Fruit fly (Drosophila melanogaster): Measurements from ENCODE around the gene Ufsp2.

The Ufsp2 gene

DNA sequence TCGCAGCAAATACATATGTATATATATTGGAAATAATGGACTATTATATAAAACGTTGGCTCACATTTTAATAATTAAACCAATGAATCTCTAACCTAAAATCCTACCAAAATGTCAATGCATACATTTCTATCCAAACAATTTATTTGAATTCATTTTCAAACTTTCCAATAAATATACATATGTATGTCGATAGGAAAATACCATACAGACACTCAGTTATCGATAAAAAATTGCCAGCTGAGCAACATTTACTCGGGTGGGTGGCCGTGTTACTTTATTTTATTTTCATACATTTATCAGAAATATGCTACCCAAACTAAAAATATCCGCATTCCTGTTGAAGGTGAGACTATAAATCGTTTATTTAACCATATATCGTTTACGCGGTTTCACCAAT, at the start of gene Ufsp2:
Gene Ufsp2, plus strand, starts transcription at position 214 of the 400 bp plus-strand sequence.
- TF ChIP-seq CG12768 (GFP tag; optimal IDR thresholded peaks at IDR 0.05) (no peak), cnc (optimal IDR thresholded peaks at IDR 0.05) (no peak), Mnt (GFP tag; optimal IDR thresholded peaks at IDR 0.05) (no peak), kay (GFP tag; ENCODE audit: borderline replicate concordance) (no peak)

DNA sequence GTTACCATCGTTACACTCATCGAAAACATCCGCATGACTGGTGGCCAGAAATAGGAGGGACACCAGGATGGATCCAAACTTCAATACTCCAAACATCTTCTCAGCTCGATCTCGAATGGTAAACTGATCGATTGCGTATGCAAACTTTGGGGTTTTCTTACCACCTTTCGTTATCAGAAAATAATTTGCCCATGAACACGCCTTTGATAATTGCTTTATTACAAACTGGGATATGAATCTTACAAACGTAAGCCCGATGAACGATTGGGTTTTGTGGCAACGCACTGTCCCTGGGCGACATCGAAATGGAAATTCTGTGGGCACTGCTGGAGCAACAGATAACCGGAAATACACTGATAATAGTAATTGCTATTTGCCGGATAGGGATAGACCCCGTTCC, 49.7 kb upstream of the Ufsp2 start, which contains the start of gene CG33985:
Gene CG33985, minus strand, starts transcription at position 101 of the 400 bp plus-strand sequence.
- no peak for TF ChIP-seq CG12768 (GFP tag; optimal IDR thresholded peaks at IDR 0.05)
- no peak for TF ChIP-seq CG5204 (GFP tag; optimal IDR thresholded peaks at IDR 0.05)
- TF ChIP-seq CG14711 (tag; optimal IDR thresholded peaks at IDR 0.05): no peak
- TF ChIP-seq cnc (optimal IDR thresholded peaks at IDR 0.05): no peak
- TF ChIP-seq CG33017 (tag; optimal IDR thresholded peaks at IDR 0.05): no peak
- no peak for TF ChIP-seq toe (GFP tag; optimal IDR thresholded peaks at IDR 0.05)
- no peak for TF ChIP-seq bab1 (GFP tag; optimal IDR thresholded peaks at IDR 0.05)
- no peak for TF ChIP-seq kay (GFP tag; ENCODE audit: borderline replicate concordance)
- no peak for TF ChIP-seq CG7045 (GFP tag; optimal IDR thresholded peaks at IDR 0.05)
- no peak for TF ChIP-seq Crg-1 (GFP tag; optimal IDR thresholded peaks at IDR 0.05)
- TF ChIP-seq Mnt (GFP tag; optimal IDR thresholded peaks at IDR 0.05): no peak
- TF ChIP-seq tj (GFP tag; optimal IDR thresholded peaks at IDR 0.05): no peak
- no peak for TF ChIP-seq Hr96 (GFP tag; optimal IDR thresholded peaks at IDR 0.05)
- TF ChIP-seq CG7101 (tag; optimal IDR thresholded peaks at IDR 0.05): no peak

DNA sequence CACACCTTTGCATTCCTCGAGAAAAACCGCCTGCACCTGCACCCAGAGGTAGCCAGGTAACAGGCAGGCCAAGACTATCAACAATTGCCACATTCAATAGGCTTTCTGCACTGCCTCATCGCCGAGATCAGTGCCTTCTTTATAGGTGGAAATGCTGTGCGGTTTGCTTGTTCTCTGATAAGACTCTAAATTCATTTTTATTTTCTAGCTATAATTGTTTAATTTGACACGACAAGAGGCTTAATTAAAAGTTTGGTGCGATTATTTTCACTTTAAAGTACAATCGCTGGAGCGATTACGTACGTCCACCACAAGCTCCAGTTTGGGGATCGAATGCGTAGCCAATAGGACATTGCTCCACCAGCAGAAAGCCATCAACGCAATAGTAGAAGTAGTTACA, 49.0 kb upstream of the Ufsp2 start, which contains the start of gene CG42729:
Gene CG42729, minus strand, starts transcription at position 101 of the 400 bp plus-strand sequence.
- TF ChIP-seq ovo (GFP tag; optimal IDR thresholded peaks at IDR 0.05) (no peak), CG12768 (GFP tag; optimal IDR thresholded peaks at IDR 0.05) (no peak), pad (GFP tag; optimal IDR thresholded peaks at IDR 0.05) (no peak), kay (GFP tag; ENCODE audit: borderline replicate concordance) (no peak), CG5204 (GFP tag; optimal IDR thresholded peaks at IDR 0.05) (no peak), Mnt (GFP tag; optimal IDR thresholded peaks at IDR 0.05) (no peak), Clk (GFP tag; optimal IDR thresholded peaks at IDR 0.05) (no peak), cnc (optimal IDR thresholded peaks at IDR 0.05) (no peak), CG7101 (tag; optimal IDR thresholded peaks at IDR 0.05) (no peak), CG11617 (GFP tag; optimal IDR thresholded peaks at IDR 0.05) (no peak), CG7045 (GFP tag; optimal IDR thresholded peaks at IDR 0.05) (no peak), tj (GFP tag; optimal IDR thresholded peaks at IDR 0.05) (no peak), bab1 (GFP tag; optimal IDR thresholded peaks at IDR 0.05) (no peak), Hr96 (GFP tag; optimal IDR thresholded peaks at IDR 0.05) (no peak)

DNA sequence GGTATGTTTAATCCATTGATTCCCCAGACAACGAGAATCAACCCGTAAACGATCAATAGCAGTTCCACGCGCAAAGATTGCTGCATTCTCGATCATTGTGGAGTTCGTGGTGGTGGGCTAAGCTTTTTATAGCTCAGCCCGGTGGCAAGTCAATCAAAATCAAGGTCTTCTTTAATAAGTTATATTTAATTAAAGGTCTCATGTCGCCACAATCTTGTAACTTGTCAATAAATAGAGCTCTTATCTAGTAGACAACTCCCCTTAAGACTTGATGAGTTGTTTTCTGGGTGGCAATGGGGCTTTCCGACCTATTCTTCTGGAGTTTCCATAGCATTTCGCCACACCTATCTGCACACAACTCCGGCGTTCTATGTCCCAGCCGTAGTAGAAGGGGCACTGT, 48.3 kb upstream of the Ufsp2 start, which contains the start of gene CG42728:
Gene CG42728, minus strand, starts transcription at position 101 of the 400 bp plus-strand sequence.
- TF ChIP-seq ovo (GFP tag; optimal IDR thresholded peaks at IDR 0.05): no peak
- TF ChIP-seq Mnt (GFP tag; optimal IDR thresholded peaks at IDR 0.05): no peak
- no peak for TF ChIP-seq CG14711 (tag; optimal IDR thresholded peaks at IDR 0.05)
- no peak for TF ChIP-seq cic (GFP tag; optimal IDR thresholded peaks at IDR 0.05)
- TF ChIP-seq toe (GFP tag; optimal IDR thresholded peaks at IDR 0.05): no peak
- no peak for TF ChIP-seq tj (GFP tag; optimal IDR thresholded peaks at IDR 0.05)
- no peak for TF ChIP-seq CG7045 (GFP tag; optimal IDR thresholded peaks at IDR 0.05)
- no peak for TF ChIP-seq bab1 (GFP tag; optimal IDR thresholded peaks at IDR 0.05)
- TF ChIP-seq CG12768 (GFP tag; optimal IDR thresholded peaks at IDR 0.05): no peak

DNA sequence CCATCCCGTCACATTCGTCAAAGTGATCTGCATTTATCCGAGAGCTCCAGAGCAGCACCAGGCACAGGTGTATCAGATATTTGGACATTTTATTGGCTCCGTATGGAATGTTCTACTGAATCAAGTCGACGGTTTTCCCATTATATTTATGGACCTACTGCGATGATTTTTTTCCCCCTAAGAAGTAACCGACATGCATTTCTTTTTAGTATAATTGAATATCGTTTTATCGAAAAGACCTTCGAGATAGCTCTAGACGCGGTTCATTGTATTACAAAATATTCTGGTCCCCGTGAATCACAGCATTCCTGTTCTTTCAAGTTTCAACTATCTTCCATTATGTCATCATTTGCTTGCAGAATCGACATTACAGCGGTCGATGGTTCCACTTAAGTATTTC, 47.2 kb upstream of the Ufsp2 start, which contains the start of gene obst-H:
Gene obst-H, minus strand, starts transcription at position 101 of the 400 bp plus-strand sequence.
- TF ChIP-seq Crg-1 (GFP tag; optimal IDR thresholded peaks at IDR 0.05) (no peak), toe (GFP tag; optimal IDR thresholded peaks at IDR 0.05) (no peak), Hr96 (GFP tag; optimal IDR thresholded peaks at IDR 0.05) (no peak), CG33017 (tag; optimal IDR thresholded peaks at IDR 0.05) (no peak), CG1620 (GFP tag; optimal IDR thresholded peaks at IDR 0.05) (no peak), pad (GFP tag; optimal IDR thresholded peaks at IDR 0.05) (no peak), Mnt (GFP tag; optimal IDR thresholded peaks at IDR 0.05) (no peak)

DNA sequence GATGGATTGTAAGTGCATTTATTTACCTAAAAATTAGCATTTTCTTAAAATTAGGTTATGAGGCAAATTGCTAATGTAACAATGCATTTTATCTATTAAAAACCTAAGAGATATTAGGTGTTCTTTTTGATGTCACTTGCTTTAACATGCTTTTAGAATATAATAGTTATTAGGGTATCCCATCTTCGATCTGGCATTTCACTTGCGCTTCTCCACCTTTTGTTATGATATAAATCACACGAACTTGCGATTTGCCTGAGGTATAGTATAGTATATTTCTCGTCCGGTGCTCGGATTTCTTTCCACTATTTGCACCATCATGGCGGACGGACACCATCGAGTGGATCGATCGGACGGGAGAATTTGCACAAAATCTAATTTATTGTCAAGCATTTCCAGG, 46.3 kb upstream of the Ufsp2 start:
- no peak for TF ChIP-seq CG5204 (GFP tag; optimal IDR thresholded peaks at IDR 0.05)
- TF ChIP-seq ovo (GFP tag; optimal IDR thresholded peaks at IDR 0.05): no peak
- TF ChIP-seq tj (GFP tag; optimal IDR thresholded peaks at IDR 0.05): no peak
- TF ChIP-seq pad (GFP tag; optimal IDR thresholded peaks at IDR 0.05): no peak
- no peak for TF ChIP-seq Crg-1 (GFP tag; optimal IDR thresholded peaks at IDR 0.05)
- TF ChIP-seq CG12768 (GFP tag; optimal IDR thresholded peaks at IDR 0.05): no peak
- TF ChIP-seq bab1 (GFP tag; optimal IDR thresholded peaks at IDR 0.05): no peak
- TF ChIP-seq CG14711 (tag; optimal IDR thresholded peaks at IDR 0.05): no peak
- no peak for TF ChIP-seq cic (GFP tag; optimal IDR thresholded peaks at IDR 0.05)
- no peak for TF ChIP-seq CG11617 (GFP tag; optimal IDR thresholded peaks at IDR 0.05)
- no peak for TF ChIP-seq Clk (GFP tag; optimal IDR thresholded peaks at IDR 0.05)
- no peak for TF ChIP-seq CG1620 (GFP tag; optimal IDR thresholded peaks at IDR 0.05)
- no peak for TF ChIP-seq CG7101 (tag; optimal IDR thresholded peaks at IDR 0.05)
- no peak for TF ChIP-seq CG7045 (GFP tag; optimal IDR thresholded peaks at IDR 0.05)
- no peak for TF ChIP-seq CG33017 (tag; optimal IDR thresholded peaks at IDR 0.05)
- no peak for TF ChIP-seq cnc (optimal IDR thresholded peaks at IDR 0.05)
- TF ChIP-seq Mnt (GFP tag; optimal IDR thresholded peaks at IDR 0.05): no peak
- no peak for TF ChIP-seq Hr96 (GFP tag; optimal IDR thresholded peaks at IDR 0.05)
- no peak for TF ChIP-seq kay (GFP tag; ENCODE audit: borderline replicate concordance)

Measured in whole organism, adult.